Worm (Caenorhabditis elegans): ENCODE results near the gene nol-9.

DNA sequence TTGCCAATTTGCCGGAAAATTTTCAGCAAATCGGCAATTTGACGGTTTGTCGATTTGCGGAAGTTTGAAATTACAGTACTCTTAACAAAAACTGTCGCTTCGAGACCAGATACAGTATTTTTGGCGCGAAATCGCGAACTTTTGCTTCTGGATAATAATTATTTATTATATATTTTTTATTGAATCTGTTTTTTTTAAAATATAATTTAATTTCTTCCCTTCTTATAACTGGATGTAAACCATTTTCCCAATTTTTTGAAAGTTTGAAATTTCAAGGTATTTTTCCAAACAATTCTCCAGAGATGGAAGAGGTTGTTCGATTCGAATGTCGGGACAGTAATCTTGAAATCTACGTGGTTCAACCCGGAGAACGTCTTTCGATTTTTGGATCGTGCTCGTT is at the start of gene nol-9:
- no peak for TF ChIP-seq tlf-1 (GFP tag; optimal IDR thresholded peaks at IDR 0.05)
- TF ChIP-seq hmg-20 (GFP tag; IDR thresholded peaks at IDR 0.05), result no peak
